Worm (Caenorhabditis elegans): Measurements from ENCODE around the gene mltn-10.

mltn-10 gene

ce11 chrII:14616402-14616801, 6.5 kb upstream of the mltn-10 start:
- TF ChIP-seq ama-1 (optimal IDR thresholded peaks at IDR 0.05) (no peak), hlh-30 (tag; optimal IDR thresholded peaks at IDR 0.05; ENCODE audit: insufficient read depth) (peak; percentile 19), nhr-102 (tag; optimal IDR thresholded peaks at IDR 0.05) (no peak), madf-9 (GFP tag; conservative IDR thresholded peaks at IDR 0.05) (no peak), lsy-2 (tag; optimal IDR thresholded peaks at IDR 0.05) (peak in 1 of 2 experiments; percentile 69), nhr-28 (tag; optimal IDR thresholded peaks at IDR 0.05) (peak; percentile 62), pqm-1 (tag; optimal IDR thresholded peaks at IDR 0.05) (no peak), daf-12 (tag; optimal IDR thresholded peaks at IDR 0.05) (no peak), egl-27 (tag; optimal IDR thresholded peaks at IDR 0.05) (no peak), T26A8.4 (GFP tag; IDR thresholded peaks at IDR 0.05) (no peak), lim-7 (GFP tag; IDR thresholded peaks at IDR 0.05) (no peak), daf-16 (GFP tag; optimal IDR thresholded peaks at IDR 0.05) (no peak), daf-16 (tag; optimal IDR thresholded peaks at IDR 0.05) (no peak), snpc-1.2 (GFP tag; IDR thresholded peaks at IDR 0.05) (no peak), Y48G9A.11 (GFP tag; IDR thresholded peaks at IDR 0.05) (no peak), spr-1 (tag; optimal IDR thresholded peaks at IDR 0.05) (no peak), F10B5.3 (tag; optimal IDR thresholded peaks at IDR 0.05) (no peak), nhr-77 (tag; optimal IDR thresholded peaks at IDR 0.05) (peak; percentile 17), dve-1 (tag; optimal IDR thresholded peaks at IDR 0.05; ENCODE audit: insufficient read depth) (peak; percentile 76), lin-15B (tag; optimal IDR thresholded peaks at IDR 0.05) (no peak), ztf-11 (tag; optimal IDR thresholded peaks at IDR 0.05) (no peak), aha-1 (tag) (peak; percentile 79), daf-19 (GFP tag; conservative IDR thresholded peaks at IDR 0.05) (no peak)

- peak; percentile 86 for TF ChIP-seq saeg-2 (GFP tag; IDR thresholded peaks at IDR 0.05)
- peak; percentile 76; the same call in 1 of the 2 replicates for TF ChIP-seq daf-19 (GFP tag; conservative IDR thresholded peaks at IDR 0.05)
- peak; percentile 92 for TF ChIP-seq egl-43 (GFP tag; IDR thresholded peaks at IDR 0.05)
- TF ChIP-seq aha-1 (tag): no peak
- TF ChIP-seq D1046.2 (GFP tag; IDR thresholded peaks at IDR 0.05): peak; percentile 86
- TF ChIP-seq R02D3.7 (tag; optimal IDR thresholded peaks at IDR 0.05): no peak
- TF ChIP-seq ctbp-1 (GFP tag; IDR thresholded peaks at IDR 0.05): peak; percentile 73
- TF ChIP-seq daf-12 (tag; optimal IDR thresholded peaks at IDR 0.05): no peak
- TF ChIP-seq Y105C5A.15 (GFP tag; IDR thresholded peaks at IDR 0.05): peak; percentile 81; the same call in 1 of the 2 replicates
- TF ChIP-seq T20F7.1 (GFP tag; optimal IDR thresholded peaks at IDR 0.05): no peak
- TF ChIP-seq mdt-29 (GFP tag; IDR thresholded peaks at IDR 0.05): 0 out of 2 replicates have a peak, but pooled peaks have one; percentile 54
- TF ChIP-seq nhr-48 (tag; optimal IDR thresholded peaks at IDR 0.05): peak; percentile 48
- peak; percentile 42 for TF ChIP-seq lir-3 (tag; optimal IDR thresholded peaks at IDR 0.05)
- TF ChIP-seq pqm-1 (tag; optimal IDR thresholded peaks at IDR 0.05): no peak
- TF ChIP-seq skn-1 (tag; optimal IDR thresholded peaks at IDR 0.05): no peak
- no peak for TF ChIP-seq mep-1 (tag; optimal IDR thresholded peaks at IDR 0.05)
- peak; percentile 18 for TF ChIP-seq hlh-11 (tag; optimal IDR thresholded peaks at IDR 0.05)
- TF ChIP-seq set-16 (GFP tag; IDR thresholded peaks at IDR 0.05): peak; percentile 20; the same call in 1 of the 2 replicates
- no peak for TF ChIP-seq ceh-82 (tag; optimal IDR thresholded peaks at IDR 0.05)
- no peak for TF ChIP-seq daf-8 (GFP tag; IDR thresholded peaks at IDR 0.05)
- no peak for TF ChIP-seq ama-1 (optimal IDR thresholded peaks at IDR 0.05)
- no peak for TF ChIP-seq nhr-11 (tag; optimal IDR thresholded peaks at IDR 0.05)
- TF ChIP-seq nhr-77 (tag; optimal IDR thresholded peaks at IDR 0.05): no peak
- no peak for TF ChIP-seq fos-1 (tag; optimal IDR thresholded peaks at IDR 0.05)
- TF ChIP-seq lin-29 (GFP tag; IDR thresholded peaks at IDR 0.05): no peak
- TF ChIP-seq nhr-10 (tag; optimal IDR thresholded peaks at IDR 0.05): no peak
- no peak for TF ChIP-seq ceh-32 (tag; optimal IDR thresholded peaks at IDR 0.05; ENCODE audit: poor library complexity)
- no peak for TF ChIP-seq mdl-1 (tag; optimal IDR thresholded peaks at IDR 0.05)
- TF ChIP-seq mes-2 (tag; optimal IDR thresholded peaks at IDR 0.05; ENCODE audit: poor library complexity, severe bottlenecking): peak; percentile 78
- peak; percentile 39 for TF ChIP-seq unc-130 (GFP tag; optimal IDR thresholded peaks at IDR 0.05)
- TF ChIP-seq fkh-10 (GFP tag; optimal IDR thresholded peaks at IDR 0.05): no peak
- TF ChIP-seq lin-1 (GFP tag; IDR thresholded peaks at IDR 0.05): peak; percentile 79
- TF ChIP-seq Y75B8A.6 (GFP tag; IDR thresholded peaks at IDR 0.05): no peak
- TF ChIP-seq gei-8 (GFP tag; optimal IDR thresholded peaks at IDR 0.05): peak; percentile 32
- no peak for TF ChIP-seq ces-1 (GFP tag; optimal IDR thresholded peaks at IDR 0.05)
Observed at ce11 chrII:14616927-14617326, 5.9 kb upstream of the mltn-10 start.

Measured in whole organism, L4 larva.